Worm (Caenorhabditis elegans): ENCODE data around the gene glt-6.
A peak's percentile ranks its signal among the peaks of the same experiment; 100 is the strongest.

The glt-6 gene

ce11 chrIV:7530226-7531070 is 27.0 kb downstream of the glt-6 start:
- TF ChIP-seq flt-1 (GFP tag; IDR thresholded peaks at IDR 0.05) (no peak), tra-4 (tag; optimal IDR thresholded peaks at IDR 0.05) (no peak)

- no peak for TF ChIP-seq hnd-1 (tag; optimal IDR thresholded peaks at IDR 0.05)
- no peak for TF ChIP-seq B0310.2 (tag; optimal IDR thresholded peaks at IDR 0.05)
- no peak for TF ChIP-seq ceh-36 (tag; optimal IDR thresholded peaks at IDR 0.05)
- TF ChIP-seq F13C5.2 (tag; optimal IDR thresholded peaks at IDR 0.05), result no peak
- TF ChIP-seq ama-1 (optimal IDR thresholded peaks at IDR 0.05), result no peak
- no peak for TF ChIP-seq pes-1 (GFP tag; IDR thresholded peaks at IDR 0.05)
- no peak for TF ChIP-seq tra-4 (tag; optimal IDR thresholded peaks at IDR 0.05)
- no peak for TF ChIP-seq flt-1 (GFP tag; IDR thresholded peaks at IDR 0.05)
- TF ChIP-seq sea-1 (GFP tag; conservative IDR thresholded peaks at IDR 0.05), result no peak
- TF ChIP-seq tbx-11 (GFP tag; IDR thresholded peaks at IDR 0.05), result no peak
- no peak for TF ChIP-seq hmg-4 (GFP tag; optimal IDR thresholded peaks at IDR 0.05)
- no peak for TF ChIP-seq ets-7 (tag; optimal IDR thresholded peaks at IDR 0.05)
- no peak for TF ChIP-seq aly-1 (tag; optimal IDR thresholded peaks at IDR 0.05)
- no peak for TF ChIP-seq hmbx-1 (tag; optimal IDR thresholded peaks at IDR 0.05)
- TF ChIP-seq tbx-37 (GFP tag; conservative IDR thresholded peaks at IDR 0.05), result no peak
- TF ChIP-seq scrt-1 (GFP tag; IDR thresholded peaks at IDR 0.05), result no peak
- no peak for TF ChIP-seq ceh-13 (GFP tag; optimal IDR thresholded peaks at IDR 0.05)
Observed at ce11 chrIV:7532360-7532759, 28.9 kb downstream of the glt-6 start, which contains the start of gene R05G6.1. Gene R05G6.1, plus strand, starts transcription at chrIV:7532660.

ce11 chrIV:7542485-7543001 is 39.1 kb downstream of the glt-6 start, which contains the start of gene R05G6.10:
Gene R05G6.10, minus strand, starts transcription at chrIV:7542535.
- TF ChIP-seq tbx-37 (GFP tag; conservative IDR thresholded peaks at IDR 0.05), result no peak
- no peak for TF ChIP-seq scrt-1 (GFP tag; IDR thresholded peaks at IDR 0.05)
- TF ChIP-seq flt-1 (GFP tag; IDR thresholded peaks at IDR 0.05), result no peak
- TF ChIP-seq B0310.2 (tag; optimal IDR thresholded peaks at IDR 0.05), result no peak
- no peak for TF ChIP-seq ama-1 (optimal IDR thresholded peaks at IDR 0.05)
- no peak for TF ChIP-seq ets-7 (tag; optimal IDR thresholded peaks at IDR 0.05)
- TF ChIP-seq tbx-11 (GFP tag; IDR thresholded peaks at IDR 0.05), result no peak
- TF ChIP-seq hnd-1 (tag; optimal IDR thresholded peaks at IDR 0.05), result no peak
- TF ChIP-seq sea-1 (GFP tag; conservative IDR thresholded peaks at IDR 0.05), result no peak
- TF ChIP-seq aly-1 (tag; optimal IDR thresholded peaks at IDR 0.05), result no peak

ce11 chrIV:7543662-7544061 is 40.2 kb downstream of the glt-6 start:
- TF ChIP-seq B0310.2 (tag; optimal IDR thresholded peaks at IDR 0.05) (no peak), tbx-37 (GFP tag; conservative IDR thresholded peaks at IDR 0.05) (no peak), ets-7 (tag; optimal IDR thresholded peaks at IDR 0.05) (no peak), tra-4 (tag; optimal IDR thresholded peaks at IDR 0.05) (no peak), hnd-1 (tag; optimal IDR thresholded peaks at IDR 0.05) (no peak), scrt-1 (GFP tag; IDR thresholded peaks at IDR 0.05) (no peak), sea-1 (GFP tag; conservative IDR thresholded peaks at IDR 0.05) (no peak), F13C5.2 (tag; optimal IDR thresholded peaks at IDR 0.05) (no peak), tbx-11 (GFP tag; IDR thresholded peaks at IDR 0.05) (no peak), pes-1 (GFP tag; IDR thresholded peaks at IDR 0.05) (no peak), ceh-36 (tag; optimal IDR thresholded peaks at IDR 0.05) (no peak), hmbx-1 (tag; optimal IDR thresholded peaks at IDR 0.05) (no peak), aly-1 (tag; optimal IDR thresholded peaks at IDR 0.05) (no peak), hmg-4 (GFP tag; optimal IDR thresholded peaks at IDR 0.05) (no peak)

ce11 chrIV:7547843-7548578 is 44.6 kb downstream of the glt-6 start, which contains the start of the genes cdd-2 and oef-1:
Gene cdd-2, minus strand, starts transcription at chrIV:7547893.
Gene oef-1, plus strand, starts transcription at chrIV:7548417.
- no peak for TF ChIP-seq ama-1 (optimal IDR thresholded peaks at IDR 0.05)
- TF ChIP-seq F13C5.2 (tag; optimal IDR thresholded peaks at IDR 0.05), result no peak
- no peak for TF ChIP-seq hmg-4 (GFP tag; optimal IDR thresholded peaks at IDR 0.05)
- no peak for TF ChIP-seq B0310.2 (tag; optimal IDR thresholded peaks at IDR 0.05)
- TF ChIP-seq sea-1 (GFP tag; conservative IDR thresholded peaks at IDR 0.05), result no peak
- TF ChIP-seq tbx-11 (GFP tag; IDR thresholded peaks at IDR 0.05), result no peak
- no peak for TF ChIP-seq hmbx-1 (tag; optimal IDR thresholded peaks at IDR 0.05)
- TF ChIP-seq flt-1 (GFP tag; IDR thresholded peaks at IDR 0.05), result no peak
- no peak for TF ChIP-seq tbx-37 (GFP tag; conservative IDR thresholded peaks at IDR 0.05)
- TF ChIP-seq tra-4 (tag; optimal IDR thresholded peaks at IDR 0.05), result no peak
- TF ChIP-seq aly-1 (tag; optimal IDR thresholded peaks at IDR 0.05), result no peak
- no peak for TF ChIP-seq ceh-13 (GFP tag; optimal IDR thresholded peaks at IDR 0.05)
- TF ChIP-seq ceh-36 (tag; optimal IDR thresholded peaks at IDR 0.05), result no peak
- TF ChIP-seq pes-1 (GFP tag; IDR thresholded peaks at IDR 0.05), result no peak

- TF ChIP-seq hmbx-1 (tag; optimal IDR thresholded peaks at IDR 0.05) (no peak), tbx-37 (GFP tag; conservative IDR thresholded peaks at IDR 0.05) (0 out of 2 replicates have a peak, but pooled peaks have one; percentile 27)
Observed at ce11 chrIV:7549844-7550243, 46.4 kb downstream of the glt-6 start.

ce11 chrIV:7550445-7550844 is 47.0 kb downstream of the glt-6 start, which contains the start of gene pam-1:
Gene pam-1, minus strand, starts transcription at chrIV:7550812.
- TF ChIP-seq hnd-1 (tag; optimal IDR thresholded peaks at IDR 0.05) (no peak), sea-1 (GFP tag; conservative IDR thresholded peaks at IDR 0.05) (no peak), hmbx-1 (tag; optimal IDR thresholded peaks at IDR 0.05) (no peak), tbx-37 (GFP tag; conservative IDR thresholded peaks at IDR 0.05) (no peak), ets-7 (tag; optimal IDR thresholded peaks at IDR 0.05) (no peak), ceh-36 (tag; optimal IDR thresholded peaks at IDR 0.05) (no peak), tbx-11 (GFP tag; IDR thresholded peaks at IDR 0.05) (no peak), flt-1 (GFP tag; IDR thresholded peaks at IDR 0.05) (no peak), pes-1 (GFP tag; IDR thresholded peaks at IDR 0.05) (no peak), ama-1 (optimal IDR thresholded peaks at IDR 0.05) (no peak), ceh-13 (GFP tag; optimal IDR thresholded peaks at IDR 0.05) (no peak), F13C5.2 (tag; optimal IDR thresholded peaks at IDR 0.05) (no peak), aly-1 (tag; optimal IDR thresholded peaks at IDR 0.05) (no peak), tra-4 (tag; optimal IDR thresholded peaks at IDR 0.05) (no peak)

Data from whole organism, early embryonic.